Fruit fly (Drosophila melanogaster): ENCODE data around the gene ph-d.

DNA sequence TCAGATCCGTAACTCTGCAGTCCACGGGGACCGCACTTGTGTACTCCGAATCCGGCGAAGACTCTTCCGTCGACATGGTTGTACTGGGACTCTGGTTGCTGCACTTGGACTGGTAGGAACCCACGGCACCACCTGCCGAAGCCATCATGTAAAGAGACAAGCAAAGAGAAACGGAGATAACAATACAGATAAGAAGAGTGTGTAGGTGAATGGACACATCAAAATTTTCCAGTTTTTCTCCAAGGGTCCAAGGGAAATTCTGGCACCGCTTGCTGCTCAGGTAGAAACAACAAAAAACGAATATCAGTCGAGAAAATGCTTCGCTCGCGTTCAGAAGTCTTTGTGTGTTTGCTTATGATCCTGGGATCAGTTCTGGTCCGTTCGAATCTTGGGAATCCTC is 54.8 kb downstream of the ph-d start, which contains the start of gene CG4194:
- TF ChIP-seq CG6854 (GFP tag; optimal IDR thresholded peaks at IDR 0.05) (no peak), Eip93F (GFP tag; optimal IDR thresholded peaks at IDR 0.05) (no peak), fd85E (GFP tag; optimal IDR thresholded peaks at IDR 0.05) (no peak), net (GFP tag; optimal IDR thresholded peaks at IDR 0.05) (no peak), Sox102F (GFP tag; optimal IDR thresholded peaks at IDR 0.05) (no peak), Hr39 (GFP tag; optimal IDR thresholded peaks at IDR 0.05) (no peak), spab (GFP tag; optimal IDR thresholded peaks at IDR 0.05) (no peak), Ets21C (GFP tag; optimal IDR thresholded peaks at IDR 0.05) (no peak)

Data from whole organism, prepupa.